Fruit fly (Drosophila melanogaster): ENCODE data around the gene CG7139.

- TF ChIP-seq pan (optimal IDR thresholded peaks at IDR 0.05) = no peak
- no peak for TF ChIP-seq psq (optimal IDR thresholded peaks at IDR 0.05)
Measured at dm6 chr3L:22091339-22091738, 19.7 kb upstream of the CG7139 start.
